Fruit fly (Drosophila melanogaster): ENCODE results near the gene DCTN5-p25.

- TF ChIP-seq Sox15 (GFP tag; optimal IDR thresholded peaks at IDR 0.05) (no peak), CG32006 (GFP tag; optimal IDR thresholded peaks at IDR 0.05) (no peak), Lpt (GFP tag; optimal IDR thresholded peaks at IDR 0.05) (no peak), svp (GFP tag) (no peak), Sox102F (GFP tag; optimal IDR thresholded peaks at IDR 0.05) (no peak), CG11762 (GFP tag; optimal IDR thresholded peaks at IDR 0.05; ENCODE audit: insufficient read depth) (no peak), Smox (GFP tag; optimal IDR thresholded peaks at IDR 0.05) (no peak), CG3032 (tag; optimal IDR thresholded peaks at IDR 0.05) (no peak)
Measured at dm6 chr2L:15026582-15026981, 21.0 kb downstream of the DCTN5-p25 start, which contains the start of gene CG33310.
